Worm (Caenorhabditis elegans): Measurements from ENCODE around the gene Y69E1A.5.

Gene Y69E1A.5

ce11 chrIV:10935853-10936491 lies 21.5 kb downstream of the Y69E1A.5 start, which contains the start of gene lgg-2 (continued):
- TF ChIP-seq nhr-11 (tag; optimal IDR thresholded peaks at IDR 0.05) (peak; percentile 90), nhr-77 (tag; optimal IDR thresholded peaks at IDR 0.05) (no peak)

ce11 chrIV:10935336-10935735 lies 22.1 kb downstream of the Y69E1A.5 start:
- peak; percentile 63 for TF ChIP-seq pha-4 (tag; optimal IDR thresholded peaks at IDR 0.05)
- TF ChIP-seq ama-1 (optimal IDR thresholded peaks at IDR 0.05): peak; percentile 80
- TF ChIP-seq skn-1 (tag; optimal IDR thresholded peaks at IDR 0.05): no peak
- TF ChIP-seq lin-39 (tag; optimal IDR thresholded peaks at IDR 0.05): peak; percentile 43
- peak; percentile 65 for TF ChIP-seq ztf-4 (tag; optimal IDR thresholded peaks at IDR 0.05)
- peak; percentile 53 for TF ChIP-seq egl-27 (tag; optimal IDR thresholded peaks at IDR 0.05)
- no peak for TF ChIP-seq nhr-28 (tag; optimal IDR thresholded peaks at IDR 0.05)
- TF ChIP-seq mdl-1 (tag; optimal IDR thresholded peaks at IDR 0.05): peak; percentile 60
- TF ChIP-seq lin-15B (tag; optimal IDR thresholded peaks at IDR 0.05): peak; percentile 26
- peak; percentile 90 for TF ChIP-seq nfya-1 (tag; optimal IDR thresholded peaks at IDR 0.05; ENCODE audit: insufficient read depth)
- TF ChIP-seq ceh-9 (tag; optimal IDR thresholded peaks at IDR 0.05): no peak
- peak in 1 of 3 experiments; percentile 17 for TF ChIP-seq elt-3 (tag; optimal IDR thresholded peaks at IDR 0.05)
- TF ChIP-seq elt-2 (tag; optimal IDR thresholded peaks at IDR 0.05): peak; percentile 59
- TF ChIP-seq mml-1 (tag; optimal IDR thresholded peaks at IDR 0.05): peak; percentile 81
- TF ChIP-seq tbx-2 (tag; optimal IDR thresholded peaks at IDR 0.05): peak; percentile 56
- TF ChIP-seq elt-1 (tag; optimal IDR thresholded peaks at IDR 0.05): peak; percentile 32
- TF ChIP-seq ZK546.5 (tag; optimal IDR thresholded peaks at IDR 0.05): no peak
- TF ChIP-seq nhr-23 (tag; optimal IDR thresholded peaks at IDR 0.05): peak; percentile 80
- TF ChIP-seq pqm-1 (tag; optimal IDR thresholded peaks at IDR 0.05): peak; percentile 64
- peak; percentile 95 for TF ChIP-seq egl-5 (tag; optimal IDR thresholded peaks at IDR 0.05)
- no peak for TF ChIP-seq fos-1 (tag; optimal IDR thresholded peaks at IDR 0.05)
- TF ChIP-seq nhr-25 (tag; optimal IDR thresholded peaks at IDR 0.05): peak; percentile 40
- TF ChIP-seq ceh-28 (tag; optimal IDR thresholded peaks at IDR 0.05): peak; percentile 65
- TF ChIP-seq jun-1 (tag; optimal IDR thresholded peaks at IDR 0.05): peak; percentile 75
- peak; percentile 26 for TF ChIP-seq snpc-4 (tag; optimal IDR thresholded peaks at IDR 0.05)
- TF ChIP-seq unc-62 (GFP tag; optimal IDR thresholded peaks at IDR 0.05): peak; percentile 57
- TF ChIP-seq nhr-76 (tag; optimal IDR thresholded peaks at IDR 0.05): no peak
- TF ChIP-seq nhr-43 (tag; optimal IDR thresholded peaks at IDR 0.05; ENCODE audit: poor library complexity, severe bottlenecking): peak; percentile 40
- TF ChIP-seq nhr-11 (tag; optimal IDR thresholded peaks at IDR 0.05): no peak
- no peak for TF ChIP-seq nhr-77 (tag; optimal IDR thresholded peaks at IDR 0.05)
- TF ChIP-seq daf-12 (tag; optimal IDR thresholded peaks at IDR 0.05): no peak
- TF ChIP-seq sea-2 (GFP tag; optimal IDR thresholded peaks at IDR 0.05): no peak
- peak; percentile 90 for TF ChIP-seq lsy-12 (tag; optimal IDR thresholded peaks at IDR 0.05)
- peak in 1 of 2 experiments; percentile 32 for TF ChIP-seq eor-1 (tag; optimal IDR thresholded peaks at IDR 0.05)

- TF ChIP-seq snpc-4 (tag; optimal IDR thresholded peaks at IDR 0.05): no peak
- peak; percentile 68 for TF ChIP-seq ama-1 (optimal IDR thresholded peaks at IDR 0.05)
Observed at ce11 chrIV:10934786-10935185, 22.7 kb downstream of the Y69E1A.5 start.

- TF ChIP-seq egl-5 (tag; optimal IDR thresholded peaks at IDR 0.05) (no peak), nhr-43 (tag; optimal IDR thresholded peaks at IDR 0.05; ENCODE audit: poor library complexity, severe bottlenecking) (peak; percentile 32), elt-2 (tag; optimal IDR thresholded peaks at IDR 0.05) (peak; percentile 47), lsy-12 (tag; optimal IDR thresholded peaks at IDR 0.05) (peak; percentile 26), sea-2 (GFP tag; optimal IDR thresholded peaks at IDR 0.05) (no peak), mdl-1 (tag; optimal IDR thresholded peaks at IDR 0.05) (no peak), ama-1 (optimal IDR thresholded peaks at IDR 0.05) (peak; percentile 90)
Observed at ce11 chrIV:10933777-10934546, 23.5 kb downstream of the Y69E1A.5 start.

Measured in whole organism, L3 larva.